Fruit fly (Drosophila melanogaster) whole organism, embryonic: Measurements from ENCODE around the gene CG4613.

Source experiments
- CG14014 ChIP-seq: fragments of 200-800 bp; sonication (Bioruptor generic); IDR thresholded peaks from 2 replicates; pipeline ENCODE4 v1.3.6; 2022; ENCODE audit warnings: missing biosample characterization, missing genetic modification characterization
- CG8388 ChIP-seq: fragments of 200-800 bp; sonication (Bioruptor generic); optimal IDR thresholded peaks from 2 replicates; lab custom pipeline; 2019; ENCODE audit warnings: missing biosample characterization, mild to moderate bottlenecking, missing genetic modification characterization, moderate library complexity
- Oaz ChIP-seq: fragments of 200-800 bp; sonication (Bioruptor generic); IDR thresholded peaks from 2 replicates; pipeline ENCODE4 v1.3.6; 2022; ENCODE audit warnings: missing biosample characterization, missing genetic modification characterization
- psq ChIP-seq: fragments of 200-800 bp; sonication (Bioruptor generic); optimal IDR thresholded peaks from 2 replicates; lab custom pipeline; 2017; ENCODE audit warnings: missing biosample characterization, missing genetic modification characterization
- stc ChIP-seq: fragments of 200-800 bp; sonication (Bioruptor generic); IDR thresholded peaks from 2 replicates; pipeline ENCODE4 v1.3.6; 2022; ENCODE audit warnings: missing biosample characterization, missing genetic modification characterization

- TF ChIP-seq psq: no peak
- TF ChIP-seq Oaz (GFP tag; lab: Robert Waterston, UW): no peak
- TF ChIP-seq CG14014 (GFP tag; lab: Robert Waterston, UW): no peak
- no peak for TF ChIP-seq stc (GFP tag; lab: Robert Waterston, UW)
- no peak for TF ChIP-seq CG8388 (GFP tag; lab: Kevin White, UChicago)
Measured at dm6 chr3L:14556774-14557741, 35.6 kb upstream of the CG4613 start.
